Worm (Caenorhabditis elegans): Measurements from ENCODE around the gene sdz-32.
"Not testable (repeated sequence)": the region's sequence is repeated elsewhere in the genome, so short reads cannot be mapped to it uniquely, and the experiment has no call there.

Gene sdz-32

DNA sequence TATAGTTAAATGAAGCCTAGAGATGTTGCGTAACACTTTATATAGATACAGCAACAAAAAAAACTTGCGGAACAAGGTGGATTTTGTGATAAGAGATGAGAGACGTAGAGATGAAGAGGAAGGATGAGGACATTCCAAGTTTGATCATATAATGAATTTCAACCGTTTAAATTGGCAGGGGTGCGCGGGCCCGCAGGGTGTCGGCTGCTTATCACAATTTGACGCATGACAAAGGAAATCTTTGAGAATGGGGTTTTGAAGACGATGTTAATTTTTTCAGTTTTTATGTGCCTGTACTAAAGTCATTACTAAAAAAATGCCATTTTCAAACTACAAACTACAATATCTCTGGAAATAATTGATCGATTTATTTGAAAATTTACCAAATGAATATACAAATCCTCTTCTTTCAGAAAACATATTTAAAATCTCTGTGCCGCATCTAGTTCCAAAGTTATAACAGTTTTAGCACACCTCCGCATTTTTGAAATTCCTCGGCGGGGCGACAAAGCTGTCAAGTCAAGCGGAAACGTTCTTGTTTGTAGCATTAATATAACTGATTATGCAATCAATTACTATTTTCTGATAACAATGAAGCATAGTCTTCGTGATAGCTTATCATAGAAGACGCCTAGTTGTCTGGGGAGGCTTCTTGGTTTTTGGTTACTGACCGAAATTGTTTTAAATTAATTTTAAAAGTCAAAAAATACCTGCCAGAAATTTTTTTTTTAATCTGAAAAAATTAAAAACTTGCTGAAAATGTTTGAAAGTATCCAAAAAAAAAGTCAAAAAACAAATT lies 33.8 kb upstream of the sdz-32 start:
- TF ChIP-seq ztf-23 (GFP tag; IDR thresholded peaks at IDR 0.05) (no peak), ref-1 (GFP tag; conservative IDR thresholded peaks at IDR 0.05) (no peak), T22C8.4 (GFP tag; IDR thresholded peaks at IDR 0.05) (no peak), tab-1 (GFP tag; IDR thresholded peaks at IDR 0.05) (no peak), cog-1 (tag; optimal IDR thresholded peaks at IDR 0.05) (no peak), klf-2 (GFP tag; conservative IDR thresholded peaks at IDR 0.05) (no peak), med-1 (GFP tag; optimal IDR thresholded peaks at IDR 0.05; ENCODE audit: insufficient read depth) (no peak), ztf-29 (GFP tag; IDR thresholded peaks at IDR 0.05) (no peak), flt-1 (GFP tag; IDR thresholded peaks at IDR 0.05) (no peak)

DNA sequence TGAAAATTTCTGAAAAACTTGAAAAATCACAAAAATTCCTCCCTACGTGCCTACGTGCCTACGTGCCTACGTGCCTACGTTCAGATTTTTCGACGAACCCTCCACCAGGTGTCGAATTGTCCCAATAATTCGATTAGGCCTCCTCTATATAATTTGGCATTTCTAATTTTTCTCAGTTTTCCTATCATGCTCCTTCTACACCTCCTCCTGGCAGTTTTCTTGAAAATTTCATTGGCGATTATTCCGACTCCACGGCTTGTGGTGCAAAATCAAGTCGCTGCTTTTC lies 33.3 kb upstream of the sdz-32 start, which contains the start of gene C16C8.17:
Gene C16C8.17, plus strand, starts transcription at position 187 of the 286 bp plus-strand sequence.
- no peak for TF ChIP-seq ztf-29 (GFP tag; IDR thresholded peaks at IDR 0.05)
- no peak for TF ChIP-seq ztf-23 (GFP tag; IDR thresholded peaks at IDR 0.05)
- no peak for TF ChIP-seq ref-1 (GFP tag; conservative IDR thresholded peaks at IDR 0.05)
- no peak for TF ChIP-seq cog-1 (tag; optimal IDR thresholded peaks at IDR 0.05)
- TF ChIP-seq klf-2 (GFP tag; conservative IDR thresholded peaks at IDR 0.05): no peak
- TF ChIP-seq med-1 (GFP tag; optimal IDR thresholded peaks at IDR 0.05; ENCODE audit: insufficient read depth): no peak
- no peak for TF ChIP-seq tab-1 (GFP tag; IDR thresholded peaks at IDR 0.05)
- no peak for TF ChIP-seq flt-1 (GFP tag; IDR thresholded peaks at IDR 0.05)
- no peak for TF ChIP-seq T22C8.4 (GFP tag; IDR thresholded peaks at IDR 0.05)

DNA sequence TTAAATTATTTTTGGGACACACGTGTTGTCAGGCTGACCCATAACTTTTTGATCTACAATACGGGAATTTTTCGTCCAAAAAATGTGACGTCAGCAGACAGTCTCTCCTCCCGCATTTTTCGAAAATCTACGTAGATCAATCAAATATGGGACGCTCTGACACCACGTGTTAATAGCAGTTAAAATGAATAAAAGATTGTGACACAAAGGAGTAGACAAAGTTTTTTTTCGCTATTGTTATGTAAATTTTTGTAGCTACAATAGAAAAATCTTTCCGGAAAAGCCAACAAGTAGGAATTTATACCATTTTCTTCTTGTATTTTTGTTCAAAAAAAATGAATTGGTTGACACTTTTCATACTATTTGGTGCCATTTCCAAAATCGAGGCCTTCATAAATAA lies 32.5 kb upstream of the sdz-32 start, which contains the start of gene C16C8.27:
Gene C16C8.27, plus strand, starts transcription at position 301 of the 400 bp plus-strand sequence.
- TF ChIP-seq klf-2 (GFP tag; conservative IDR thresholded peaks at IDR 0.05): no peak
- TF ChIP-seq tab-1 (GFP tag; IDR thresholded peaks at IDR 0.05): no peak

DNA sequence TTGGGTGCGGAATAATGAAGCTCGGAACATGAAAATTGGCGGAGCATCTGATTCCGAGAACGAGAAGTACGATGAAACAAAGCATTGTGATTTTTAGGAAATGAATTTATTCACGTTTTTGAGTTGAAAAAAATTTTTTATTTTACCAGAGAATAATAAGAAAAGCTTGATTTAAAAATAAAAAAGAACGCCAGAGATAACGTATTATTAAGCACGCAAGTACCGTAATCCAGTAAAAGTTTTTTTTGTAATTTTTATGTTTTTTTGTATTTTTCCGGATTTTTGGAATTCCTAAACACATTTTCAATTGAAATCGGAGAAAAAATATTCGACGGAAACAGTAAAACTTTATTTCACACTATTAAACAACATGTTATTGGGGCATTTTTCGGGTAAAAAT lies 30.7 kb upstream of the sdz-32 start, which contains the start of gene C16C8.22:
Gene C16C8.22, minus strand, starts transcription at position 101 of the 400 bp plus-strand sequence.
- no peak for TF ChIP-seq ztf-23 (GFP tag; IDR thresholded peaks at IDR 0.05)

DNA sequence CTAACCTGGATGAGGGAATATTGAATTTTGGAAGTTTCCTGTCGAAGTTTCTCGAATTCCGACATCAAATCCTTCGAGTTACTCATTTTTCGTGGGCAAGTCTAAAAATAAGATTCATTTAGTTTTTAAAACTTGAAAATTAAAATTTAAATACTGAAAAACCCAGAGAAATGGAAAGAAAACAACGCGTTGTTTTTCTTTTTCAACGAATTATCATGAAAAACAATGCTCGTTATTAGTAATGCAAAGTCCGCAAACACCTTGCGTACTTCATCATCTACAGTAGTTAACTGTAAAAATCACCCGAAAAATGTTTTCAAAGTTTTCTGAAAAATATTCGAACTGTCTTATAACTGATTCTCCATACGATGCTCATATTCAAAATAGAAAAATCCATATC lies 29.6 kb upstream of the sdz-32 start, which contains the start of gene C16C8.4:
Gene C16C8.4, minus strand, starts transcription at position 101 of the 400 bp plus-strand sequence.
- no peak for TF ChIP-seq ztf-23 (GFP tag; IDR thresholded peaks at IDR 0.05)
- TF ChIP-seq cog-1 (tag; optimal IDR thresholded peaks at IDR 0.05): no peak
- TF ChIP-seq tab-1 (GFP tag; IDR thresholded peaks at IDR 0.05): no peak
- TF ChIP-seq flt-1 (GFP tag; IDR thresholded peaks at IDR 0.05): no peak
- no peak for TF ChIP-seq ref-1 (GFP tag; conservative IDR thresholded peaks at IDR 0.05)
- no peak for TF ChIP-seq ztf-29 (GFP tag; IDR thresholded peaks at IDR 0.05)
- TF ChIP-seq med-1 (GFP tag; optimal IDR thresholded peaks at IDR 0.05; ENCODE audit: insufficient read depth): no peak
- TF ChIP-seq T22C8.4 (GFP tag; IDR thresholded peaks at IDR 0.05): no peak
- TF ChIP-seq klf-2 (GFP tag; conservative IDR thresholded peaks at IDR 0.05): no peak

DNA sequence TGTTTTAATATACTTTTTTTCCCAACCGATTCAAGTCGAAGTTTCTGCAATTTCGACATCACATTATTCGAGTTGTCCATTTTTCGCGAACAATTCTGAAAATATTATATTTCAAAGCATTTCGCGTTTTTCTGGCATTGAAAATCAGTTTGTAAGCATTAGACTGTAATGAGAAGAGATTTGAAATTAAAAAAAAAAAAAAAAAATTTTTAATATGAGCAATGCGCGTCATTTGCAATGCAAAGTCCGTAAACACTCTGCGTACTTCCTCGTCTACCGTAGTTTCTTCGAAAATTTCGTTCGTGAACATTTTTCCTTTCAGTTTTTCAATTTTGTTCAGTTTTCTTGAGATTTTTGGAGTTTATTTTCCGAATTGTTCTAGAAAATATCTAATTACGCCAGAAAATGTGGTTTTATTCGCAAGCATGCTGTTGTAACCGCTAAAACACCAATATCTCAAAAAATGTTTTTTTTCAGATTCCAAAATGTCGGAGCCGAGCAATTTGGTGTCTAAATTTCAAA lies 28.5 kb upstream of the sdz-32 start, which contains the start of the genes C16C8.5 and C16C8.16:
Gene C16C8.5, minus strand, starts transcription at position 101 of the 522 bp plus-strand sequence.
Gene C16C8.16, plus strand, starts transcription at position 472 of the 522 bp plus-strand sequence.
- TF ChIP-seq ref-1 (GFP tag; conservative IDR thresholded peaks at IDR 0.05) (no peak), ztf-29 (GFP tag; IDR thresholded peaks at IDR 0.05) (no peak), flt-1 (GFP tag; IDR thresholded peaks at IDR 0.05) (no peak), tab-1 (GFP tag; IDR thresholded peaks at IDR 0.05) (no peak), T22C8.4 (GFP tag; IDR thresholded peaks at IDR 0.05) (no peak), ztf-23 (GFP tag; IDR thresholded peaks at IDR 0.05) (no peak), klf-2 (GFP tag; conservative IDR thresholded peaks at IDR 0.05) (no peak), med-1 (GFP tag; optimal IDR thresholded peaks at IDR 0.05; ENCODE audit: insufficient read depth) (no peak), cog-1 (tag; optimal IDR thresholded peaks at IDR 0.05) (no peak)

DNA sequence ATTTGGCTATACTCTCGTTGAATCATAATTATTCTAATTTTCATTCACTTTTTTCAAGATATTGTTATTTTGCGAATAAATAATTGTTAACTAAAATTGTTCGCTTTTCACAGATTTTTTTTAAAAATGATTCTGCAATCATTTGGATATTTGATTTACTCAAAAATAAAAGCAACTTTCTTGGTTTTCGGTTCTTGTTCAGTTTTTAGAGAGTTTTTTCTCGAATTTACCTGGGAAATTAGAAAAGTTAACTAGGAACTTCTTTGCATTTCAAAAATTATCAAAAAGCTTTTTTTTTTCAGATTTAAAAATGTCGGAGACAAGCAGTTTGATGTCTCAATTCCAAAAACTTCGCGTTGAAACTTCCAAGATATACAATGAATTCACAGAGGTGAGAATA lies 27.2 kb upstream of the sdz-32 start, which contains the start of the genes C16C8.20 and gldi-6:
Gene C16C8.20, plus strand, starts transcription at position 301 of the 400 bp plus-strand sequence.
Gene gldi-6, plus strand, starts transcription at position 301 of the 400 bp plus-strand sequence.
- TF ChIP-seq T22C8.4 (GFP tag; IDR thresholded peaks at IDR 0.05): no peak
- TF ChIP-seq med-1 (GFP tag; optimal IDR thresholded peaks at IDR 0.05; ENCODE audit: insufficient read depth): no peak
- TF ChIP-seq ztf-23 (GFP tag; IDR thresholded peaks at IDR 0.05): no peak

DNA sequence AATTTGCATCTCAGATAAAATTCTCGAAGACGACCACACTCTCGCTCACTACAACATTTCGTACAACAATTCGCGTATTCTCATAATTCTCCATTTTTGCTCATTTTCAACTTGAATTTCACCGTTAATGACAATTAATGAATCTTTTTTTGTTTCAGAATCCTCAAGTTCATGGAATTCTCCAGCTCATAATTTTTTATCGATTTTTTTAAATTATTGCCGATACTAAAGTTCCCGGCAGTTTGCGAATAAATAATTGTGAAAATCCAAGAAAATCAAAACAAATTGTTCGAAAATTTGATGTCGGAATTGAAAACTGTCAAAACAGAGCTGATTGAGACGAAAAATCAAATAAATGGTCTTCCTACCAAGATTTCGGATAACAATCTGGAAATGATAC lies 25.9 kb upstream of the sdz-32 start, which contains the start of gene C16C8.21:
Gene C16C8.21, plus strand, starts transcription at position 301 of the 400 bp plus-strand sequence.
- TF ChIP-seq flt-1 (GFP tag; IDR thresholded peaks at IDR 0.05): no peak
- TF ChIP-seq cog-1 (tag; optimal IDR thresholded peaks at IDR 0.05): no peak
- TF ChIP-seq ztf-29 (GFP tag; IDR thresholded peaks at IDR 0.05): no peak
- no peak for TF ChIP-seq ztf-23 (GFP tag; IDR thresholded peaks at IDR 0.05)
- no peak for TF ChIP-seq ref-1 (GFP tag; conservative IDR thresholded peaks at IDR 0.05)
- no peak for TF ChIP-seq med-1 (GFP tag; optimal IDR thresholded peaks at IDR 0.05; ENCODE audit: insufficient read depth)
- no peak for TF ChIP-seq T22C8.4 (GFP tag; IDR thresholded peaks at IDR 0.05)
- no peak for TF ChIP-seq tab-1 (GFP tag; IDR thresholded peaks at IDR 0.05)
- TF ChIP-seq klf-2 (GFP tag; conservative IDR thresholded peaks at IDR 0.05): no peak

DNA sequence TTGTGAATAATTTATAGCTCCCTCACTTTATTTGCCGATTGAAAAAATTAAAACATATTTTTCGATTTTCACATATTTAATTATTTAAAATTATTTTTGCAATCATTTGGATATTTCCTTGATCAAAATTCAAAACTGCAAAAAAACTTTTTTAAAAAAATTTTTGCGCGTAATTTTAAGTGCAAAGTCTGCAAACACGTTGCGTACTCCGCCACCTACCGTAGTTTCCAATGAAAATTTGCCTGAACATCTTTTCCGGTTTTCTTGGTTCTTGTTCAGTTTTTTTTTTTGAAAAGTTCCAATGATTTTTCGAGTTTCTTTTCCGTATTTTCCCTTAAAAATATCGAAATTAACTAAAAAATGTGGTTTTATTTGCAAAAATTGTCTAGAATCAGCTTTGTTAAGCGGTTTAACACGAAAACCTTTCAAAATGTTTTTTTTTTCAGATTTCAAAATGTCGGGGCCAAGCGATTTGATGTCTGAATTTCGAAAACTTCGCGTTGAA lies 25.0 kb upstream of the sdz-32 start, which contains the start of gene C16C8.25:
Gene C16C8.25, plus strand, starts transcription at position 455 of the 505 bp plus-strand sequence.
- TF ChIP-seq ref-1 (GFP tag; conservative IDR thresholded peaks at IDR 0.05) (no peak), cog-1 (tag; optimal IDR thresholded peaks at IDR 0.05) (no peak)

DNA sequence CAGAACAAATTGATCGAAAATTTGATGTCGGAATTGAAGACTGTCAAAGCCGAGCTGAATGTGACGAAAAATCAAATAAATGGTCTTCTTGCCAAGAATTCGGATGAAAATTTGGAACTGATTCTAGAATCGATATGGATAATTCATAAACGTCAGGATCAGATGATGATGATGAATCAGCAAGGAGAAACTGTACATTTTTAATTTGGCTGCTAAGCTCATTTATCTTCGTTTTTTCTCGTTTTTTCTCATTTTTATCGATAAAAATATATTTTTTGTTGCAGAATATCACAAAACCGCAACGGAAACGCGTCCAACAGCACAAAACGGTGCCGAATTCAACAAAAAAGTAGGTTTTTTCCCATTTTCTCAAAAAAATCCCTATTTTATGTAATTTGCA lies 24.3 kb upstream of the sdz-32 start, which contains the start of gene C16C8.14:
Gene C16C8.14, plus strand, starts transcription at position 301 of the 400 bp plus-strand sequence.
- not testable (repeated sequence) for TF ChIP-seq flt-1 (GFP tag; IDR thresholded peaks at IDR 0.05); ref-1 (GFP tag; conservative IDR thresholded peaks at IDR 0.05); ztf-29 (GFP tag; IDR thresholded peaks at IDR 0.05)

Measured in whole organism, midembryonic.